Fruit fly (Drosophila melanogaster) whole organism, prepupa: ENCODE results near the gene knk.

ENCODE experiments used
- Blimp-1 ChIP-seq: fragments of 200-800 bp; sonication (Bioruptor generic); optimal IDR thresholded peaks from 3 replicates; lab custom pipeline; 2017; ENCODE audit warnings: missing biosample characterization, missing genetic modification characterization, mild to moderate bottlenecking, moderate library complexity, missing genetic modification reagents
- CG10631 ChIP-seq: fragments of 200-800 bp; sonication (Bioruptor generic); optimal IDR thresholded peaks from 2 replicates; lab custom pipeline; 2016; ENCODE audit warnings: missing biosample characterization, missing genetic modification characterization
- CG11294 ChIP-seq: fragments of 200-800 bp; sonication (Bioruptor generic); IDR thresholded peaks from 2 replicates; pipeline ENCODE4 v1.3.6; 2022; ENCODE audit warnings: missing biosample characterization, missing genetic modification characterization
- CG11762 ChIP-seq: fragments of 200-800 bp; sonication (Bioruptor generic); optimal IDR thresholded peaks from 3 replicates; lab custom pipeline; 2016; ENCODE audit warnings: missing biosample characterization, missing genetic modification characterization; ENCODE audit not compliant: insufficient read depth
- CG11902 ChIP-seq: fragments of 200-800 bp; sonication (Bioruptor generic); optimal IDR thresholded peaks from 3 replicates; lab custom pipeline; 2016; ENCODE audit warnings: missing biosample characterization, missing genetic modification characterization
- CG15336 ChIP-seq: fragments of 200-800 bp; sonication (Bioruptor generic); IDR thresholded peaks from 2 replicates; pipeline ENCODE4 v1.3.6; 2022; ENCODE audit warnings: missing biosample characterization, missing genetic modification characterization
- CG1621 ChIP-seq: fragments of 200-800 bp; sonication (Bioruptor generic); optimal IDR thresholded peaks from 3 replicates; lab custom pipeline; 2018; ENCODE audit warnings: missing biosample characterization, mild to moderate bottlenecking, missing genetic modification characterization
- CG16779 ChIP-seq: fragments of 200-800 bp; sonication (Bioruptor generic); optimal IDR thresholded peaks from 3 replicates; lab custom pipeline; 2017; ENCODE audit warnings: missing biosample characterization, mild to moderate bottlenecking, missing genetic modification characterization
- CG32006 ChIP-seq: fragments of 200-800 bp; sonication (Bioruptor generic); optimal IDR thresholded peaks from 3 replicates; lab custom pipeline; 2017; ENCODE audit warnings: missing biosample characterization, mild to moderate bottlenecking, missing genetic modification characterization
- CG3919 ChIP-seq: fragments of 200-800 bp; sonication (Bioruptor generic); optimal IDR thresholded peaks from 3 replicates; lab custom pipeline; 2016; ENCODE audit warnings: missing biosample characterization, missing genetic modification characterization
- CG4318 ChIP-seq: fragments of 200-800 bp; sonication (Bioruptor generic); optimal IDR thresholded peaks from 3 replicates; lab custom pipeline; 2017; ENCODE audit warnings: missing biosample characterization, mild to moderate bottlenecking, missing genetic modification characterization
- CG6163 ChIP-seq: fragments of 200-800 bp; sonication (Bioruptor generic); IDR thresholded peaks from 3 replicates; pipeline ENCODE4 v1.3.6; 2022; ENCODE audit warnings: missing biosample characterization, missing genetic modification characterization
- CG6276 ChIP-seq: fragments of 200-800 bp; sonication (Bioruptor generic); optimal IDR thresholded peaks from 2 replicates; lab custom pipeline; 2017; ENCODE audit warnings: missing biosample characterization, mild to moderate bottlenecking, missing genetic modification characterization
- CG6808 ChIP-seq: fragments of 200-800 bp; sonication (Bioruptor generic); optimal IDR thresholded peaks from 3 replicates; lab custom pipeline; 2017; ENCODE audit warnings: missing biosample characterization, missing genetic modification characterization, mild to moderate bottlenecking, moderate library complexity, missing genetic modification reagents
- CG6854 ChIP-seq: fragments of 200-800 bp; sonication (Bioruptor generic); optimal IDR thresholded peaks from 2 replicates; lab custom pipeline; 2017; ENCODE audit warnings: missing biosample characterization, mild to moderate bottlenecking, missing genetic modification characterization
- CG8119 ChIP-seq: fragments of 200-800 bp; sonication (Bioruptor generic); IDR thresholded peaks from 3 replicates; pipeline ENCODE4 v1.3.6; 2022; ENCODE audit warnings: missing biosample characterization, missing genetic modification characterization
- CG8319 ChIP-seq: fragments of 200-800 bp; sonication (Bioruptor generic); optimal IDR thresholded peaks from 3 replicates; lab custom pipeline; 2016; ENCODE audit warnings: missing biosample characterization, missing genetic modification characterization
- CG9139 ChIP-seq: fragments of 200-800 bp; sonication (Bioruptor generic); optimal IDR thresholded peaks from 3 replicates; lab custom pipeline; 2017; ENCODE audit warnings: missing biosample characterization, mild to moderate bottlenecking, missing genetic modification characterization
- Eip75B ChIP-seq: fragments of 200-800 bp; sonication (Bioruptor generic); optimal IDR thresholded peaks from 3 replicates; lab custom pipeline; 2016; ENCODE audit warnings: missing biosample characterization, missing genetic modification characterization
- Eip93F ChIP-seq: fragments of 200-800 bp; sonication (Bioruptor generic); optimal IDR thresholded peaks from 2 replicates; lab custom pipeline; 2016; ENCODE audit warnings: missing biosample characterization, mild to moderate bottlenecking, missing genetic modification characterization
- Ets96B ChIP-seq: fragments of 200-800 bp; optimal IDR thresholded peaks from 2 replicates; lab custom pipeline; 2019; ENCODE audit warnings: missing biosample characterization, mild to moderate bottlenecking, missing genetic modification characterization, moderate library complexity
- Hr38 ChIP-seq: sonication (Bioruptor generic); optimal IDR thresholded peaks from 2 replicates; lab custom pipeline; 2016; ENCODE audit warnings: missing biosample characterization, missing genetic modification characterization
- Lpt ChIP-seq: fragments of 200-800 bp; sonication (Bioruptor generic); optimal IDR thresholded peaks from 3 replicates; lab custom pipeline; 2016; ENCODE audit warnings: missing biosample characterization, missing genetic modification characterization
- Met ChIP-seq: fragments of 200-800 bp; sonication (Bioruptor generic); optimal IDR thresholded peaks from 3 replicates; lab custom pipeline; 2016; ENCODE audit warnings: missing biosample characterization, missing genetic modification characterization
- OdsH ChIP-seq: fragments of 200-800 bp; sonication (Bioruptor generic); optimal IDR thresholded peaks from 3 replicates; lab custom pipeline; 2016; ENCODE audit warnings: missing biosample characterization, missing genetic modification characterization
- Smox ChIP-seq: fragments of 200-800 bp; sonication (Bioruptor generic); optimal IDR thresholded peaks from 3 replicates; lab custom pipeline; 2016; ENCODE audit warnings: missing biosample characterization, missing genetic modification characterization
- Sox14 ChIP-seq: fragments of 200-800 bp; sonication (Bioruptor generic); optimal IDR thresholded peaks from 3 replicates; lab custom pipeline; 2016; ENCODE audit warnings: missing biosample characterization, missing genetic modification characterization
- Sox15 ChIP-seq: fragments of 200-800 bp; sonication (Bioruptor generic); optimal IDR thresholded peaks from 3 replicates; lab custom pipeline; 2016; ENCODE audit warnings: missing biosample characterization, missing genetic modification characterization
- achi ChIP-seq: fragments of 200-800 bp; sonication (Bioruptor generic); optimal IDR thresholded peaks from 3 replicates; lab custom pipeline; 2016; ENCODE audit warnings: missing biosample characterization, missing genetic modification characterization
- cyc ChIP-seq: fragments of 200-800 bp; sonication (Bioruptor generic); optimal IDR thresholded peaks from 3 replicates; lab custom pipeline; 2016; ENCODE audit warnings: missing biosample characterization, missing genetic modification characterization
- eg ChIP-seq: fragments of 200-800 bp; sonication (Bioruptor generic); IDR thresholded peaks from 3 replicates; pipeline ENCODE4 v1.3.6; 2022; ENCODE audit warnings: missing biosample characterization, missing genetic modification characterization
- esn ChIP-seq: fragments of 200-800 bp; sonication (Bioruptor generic); optimal IDR thresholded peaks from 2 replicates; lab custom pipeline; 2016; ENCODE audit warnings: missing biosample characterization, mild to moderate bottlenecking, missing genetic modification characterization, moderate library complexity
- fd59A ChIP-seq: fragments of 200-800 bp; sonication (Bioruptor generic); optimal IDR thresholded peaks from 2 replicates; lab custom pipeline; 2017; ENCODE audit warnings: missing biosample characterization, mild to moderate bottlenecking, missing genetic modification characterization, missing genetic modification reagents
- fd85E ChIP-seq: fragments of 200-800 bp; sonication (Bioruptor generic); optimal IDR thresholded peaks from 3 replicates; lab custom pipeline; 2016; ENCODE audit warnings: missing biosample characterization, missing genetic modification characterization
- fkh ChIP-seq: fragments of 200-800 bp; sonication (Bioruptor generic); optimal IDR thresholded peaks from 3 replicates; lab custom pipeline; 2017; ENCODE audit warnings: missing biosample characterization, mild to moderate bottlenecking, missing genetic modification characterization, moderate library complexity
- lz ChIP-seq: fragments of 200-800 bp; sonication (Bioruptor generic); optimal IDR thresholded peaks from 3 replicates; lab custom pipeline; 2016; ENCODE audit warnings: missing biosample characterization, missing genetic modification characterization
- salr ChIP-seq, 2 experiments: fragments of 200-800 bp; sonication (Bioruptor generic); optimal IDR thresholded peaks; 3 replicates each; lab custom pipeline; 2016 to 2018; ENCODE audit warnings: missing biosample characterization in 2 of 2, missing genetic modification characterization in 2 of 2, mild to moderate bottlenecking in 1 of 2
- spab ChIP-seq: fragments of 200-800 bp; sonication (Bioruptor generic); optimal IDR thresholded peaks from 2 replicates; lab custom pipeline; 2017; ENCODE audit warnings: missing biosample characterization, mild to moderate bottlenecking, missing genetic modification characterization, missing genetic modification reagents
- topi ChIP-seq: fragments of 200-800 bp; sonication (Bioruptor generic); optimal IDR thresholded peaks from 3 replicates; lab custom pipeline; 2016; ENCODE audit warnings: missing biosample characterization, missing genetic modification characterization

The knk gene

dm6 chr3R:10079267-10079987 lies 46.0 kb downstream of the knk start (continued):
- TF ChIP-seq CG15336 (peak; percentile 82), Smox (GFP tag; lab: Kevin White, UChicago) (peak; percentile 45), Met (GFP tag; lab: Kevin White, UChicago) (peak; percentile 47), Sox15 (peak; percentile 38), CG11762 (GFP tag; lab: Kevin White, UChicago) (peak; percentile 54), esn (peak; percentile 61), CG6276 (peak; percentile 36), Eip93F (GFP tag; lab: Kevin White, UChicago) (no peak), CG9139 (GFP tag; lab: Kevin White, UChicago) (peak; percentile 11), OdsH (GFP tag; lab: Kevin White, UChicago) (peak; percentile 80), spab (GFP tag; lab: Kevin White, UChicago) (peak; percentile 47), fd85E (no peak), CG3919 (peak; percentile 64), CG6163 (peak; percentile 84), CG1621 (peak; percentile 73), fkh (GFP tag; lab: Kevin White, UChicago) (no peak), CG16779 (tag; lab: Kevin White, UChicago) (peak; percentile 33), CG8319 (GFP tag; lab: Kevin White, UChicago) (peak; percentile 56), Sox14 (peak; percentile 67), Lpt (GFP tag; lab: Kevin White, UChicago) (peak; percentile 37), CG11294 (GFP tag; lab: Robert Waterston, UW) (peak; percentile 80), CG6808 (GFP tag; lab: Kevin White, UChicago) (peak; percentile 49), fd59A (GFP tag; lab: Kevin White, UChicago) (peak; percentile 70), Blimp-1 (GFP tag; lab: Kevin White, UChicago) (peak; percentile 32), CG4318 (GFP tag; lab: Kevin White, UChicago) (peak; percentile 25), cyc (peak; percentile 46), topi (GFP tag; lab: Kevin White, UChicago) (peak; percentile 51), CG11902 (no peak), salr (GFP tag; optimal IDR thresholded peaks at IDR 0.05; lab: Kevin White, UChicago) (peak; percentile 17 to 51)

DNA sequence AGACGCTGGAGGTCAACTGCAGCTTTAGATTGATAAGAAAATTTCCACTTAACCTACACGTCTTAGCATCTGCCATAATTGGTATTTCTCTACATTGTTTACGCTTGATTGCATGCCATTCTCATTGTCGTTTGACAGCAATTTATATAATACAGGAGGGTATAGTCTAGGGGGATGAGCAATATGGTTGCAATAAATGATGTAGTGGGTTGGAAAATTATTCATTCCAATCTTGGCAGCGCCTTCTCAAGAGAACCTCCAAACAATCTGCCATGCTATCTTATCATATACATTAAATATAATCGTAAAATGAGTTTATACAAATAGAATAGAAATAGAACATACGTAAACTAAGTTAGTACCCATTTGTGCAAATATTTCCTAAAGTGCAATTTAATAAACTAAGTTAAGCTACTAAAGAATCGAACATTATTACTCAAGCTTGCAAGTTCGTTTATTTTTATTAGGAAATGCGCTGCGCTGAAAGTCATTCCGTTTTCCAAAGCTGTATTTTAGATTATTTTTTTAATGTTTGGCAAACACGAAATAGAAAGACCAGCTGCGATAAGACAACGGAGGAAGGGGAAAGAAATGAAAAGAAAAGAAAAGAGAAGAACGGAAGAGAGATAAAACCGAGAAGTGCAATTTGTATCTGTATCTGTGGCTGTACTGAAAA lies 46.9 kb downstream of the knk start:
- no peak for TF ChIP-seq achi
- TF ChIP-seq CG8119 (GFP tag; lab: Robert Waterston, UW): no peak
- TF ChIP-seq CG10631: no peak
- no peak for TF ChIP-seq Hr38
- TF ChIP-seq eg (GFP tag; lab: Robert Waterston, UW): no peak
- TF ChIP-seq CG32006 (GFP tag; lab: Kevin White, UChicago): no peak
- no peak for TF ChIP-seq Lpt (GFP tag; lab: Kevin White, UChicago)
- no peak for TF ChIP-seq CG6854 (GFP tag; lab: Kevin White, UChicago)
- no peak for TF ChIP-seq Eip75B (GFP tag; lab: Kevin White, UChicago)
- no peak for TF ChIP-seq lz (GFP tag; lab: Kevin White, UChicago)
- no peak for TF ChIP-seq Ets96B (tag; lab: Kevin White, UChicago)
- TF ChIP-seq CG15336: no peak
- TF ChIP-seq CG6163: no peak
- no peak for TF ChIP-seq spab (GFP tag; lab: Kevin White, UChicago)
- TF ChIP-seq CG3919: no peak
- TF ChIP-seq, all 60 proteins: peak for 0
